Worm (Caenorhabditis elegans): ENCODE measurements around the gene cec-2.
"Not testable (repeated sequence)": the region's sequence is repeated elsewhere in the genome, so short reads cannot be mapped to it uniquely, and the experiment has no call there.

ce11 chrIV:1187502-1187901 lies 17.0 kb downstream of the cec-2 start, which contains the start of gene mdt-20:
- not testable (repeated sequence) for TF ChIP-seq aly-1 (tag; optimal IDR thresholded peaks at IDR 0.05); ceh-13 (GFP tag; optimal IDR thresholded peaks at IDR 0.05); tbx-11 (GFP tag; IDR thresholded peaks at IDR 0.05); ama-1 (optimal IDR thresholded peaks at IDR 0.05); tbx-37 (GFP tag; conservative IDR thresholded peaks at IDR 0.05); F13C5.2 (tag; optimal IDR thresholded peaks at IDR 0.05); hmg-4 (GFP tag; optimal IDR thresholded peaks at IDR 0.05); B0310.2 (tag; optimal IDR thresholded peaks at IDR 0.05); ceh-36 (tag; optimal IDR thresholded peaks at IDR 0.05); scrt-1 (GFP tag; IDR thresholded peaks at IDR 0.05)
